Worm (Caenorhabditis elegans): ENCODE measurements around the gene D2023.4.

DNA sequence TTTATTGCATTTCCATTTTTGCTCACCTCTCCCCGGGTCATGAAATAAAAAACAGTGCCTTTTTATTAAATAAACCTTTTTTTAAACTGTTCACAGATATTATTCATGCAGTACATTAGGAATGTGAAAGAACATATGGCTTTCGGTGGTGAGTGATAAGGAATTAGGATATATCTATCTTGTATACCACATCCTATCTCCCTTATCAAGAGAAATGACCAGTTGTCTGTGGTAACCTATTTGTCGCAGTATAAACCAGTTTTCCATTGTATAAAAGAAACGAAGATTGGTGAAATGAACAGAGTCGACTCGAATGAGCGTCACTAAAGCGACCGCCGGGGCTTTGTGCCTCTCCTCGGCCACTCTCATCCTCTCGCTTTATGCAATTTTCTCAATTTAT lies 3.7 kb upstream of the D2023.4 start, which contains the start of gene col-158:
- no peak for TF ChIP-seq lin-39 (tag; optimal IDR thresholded peaks at IDR 0.05)
- TF ChIP-seq snpc-4 (tag; optimal IDR thresholded peaks at IDR 0.05): no peak
- TF ChIP-seq unc-55 (GFP tag; optimal IDR thresholded peaks at IDR 0.05): no peak
- TF ChIP-seq nhr-6 (tag; optimal IDR thresholded peaks at IDR 0.05): no peak
- TF ChIP-seq ZK546.5 (tag; optimal IDR thresholded peaks at IDR 0.05): no peak
- no peak for TF ChIP-seq lsy-2 (tag; optimal IDR thresholded peaks at IDR 0.05)
- no peak for TF ChIP-seq zag-1 (tag; optimal IDR thresholded peaks at IDR 0.05)
- TF ChIP-seq sma-9 (GFP tag; optimal IDR thresholded peaks at IDR 0.05): no peak
- no peak for TF ChIP-seq sma-9 (tag; optimal IDR thresholded peaks at IDR 0.05)
- TF ChIP-seq aly-2 (tag; optimal IDR thresholded peaks at IDR 0.05): no peak
- no peak for TF ChIP-seq blmp-1 (tag; optimal IDR thresholded peaks at IDR 0.05; ENCODE audit: insufficient read depth)
- TF ChIP-seq elt-3 (tag; optimal IDR thresholded peaks at IDR 0.05): no peak
- TF ChIP-seq fos-1 (tag; optimal IDR thresholded peaks at IDR 0.05): no peak
- no peak for TF ChIP-seq unc-62 (GFP tag; optimal IDR thresholded peaks at IDR 0.05)
